Worm (Caenorhabditis elegans) whole organism, L4 larva: ENCODE data around the gene clec-183.

Experiments used
- D1046.2 ChIP-seq: fragments of 200-800 bp; sonication (Bioruptor generic); IDR thresholded peaks from 2 replicates; pipeline ENCODE4 v1.3.6; 2022; ENCODE audit warnings: missing genetic modification characterization, missing compliant biosample characterization
- F10B5.3 ChIP-seq: sonication (generic microtip); optimal IDR thresholded peaks from 2 replicates; lab custom pipeline; 2016; ENCODE audit warnings: mild to moderate bottlenecking, missing genetic modification characterization, missing compliant biosample characterization
- F37D6.2 ChIP-seq: sonication (generic microtip); optimal IDR thresholded peaks from 2 replicates; lab custom pipeline; 2016; ENCODE audit warnings: mild to moderate bottlenecking, missing genetic modification characterization, missing compliant biosample characterization
- T20F7.1 ChIP-seq: fragments of 200-800 bp; sonication (Bioruptor generic); optimal IDR thresholded peaks from 2 replicates; lab custom pipeline; 2018; ENCODE audit warnings: mild to moderate bottlenecking, missing genetic modification characterization, missing compliant biosample characterization
- T26A8.4 ChIP-seq: fragments of 200-800 bp; sonication (Bioruptor generic); IDR thresholded peaks from 2 replicates; pipeline ENCODE4 v1.3.6; 2022; ENCODE audit warnings: missing genetic modification characterization, missing compliant biosample characterization
- ZK337.2 ChIP-seq: fragments of 200-800 bp; sonication (Bioruptor generic); IDR thresholded peaks from 2 replicates; pipeline ENCODE4 v1.3.6; 2022; ENCODE audit warnings: missing genetic modification reagents, missing genetic modification characterization, missing compliant biosample characterization
- aly-2 ChIP-seq: sonication (generic microtip); optimal IDR thresholded peaks from 2 replicates; lab custom pipeline; 2018; ENCODE audit warnings: missing biosample characterization, missing genetic modification characterization
- ama-1 ChIP-seq: fragments of 150-350 bp; optimal IDR thresholded peaks from 2 replicates; lab custom pipeline; 2014; ENCODE audit warnings: inconsistent platforms, mixed read lengths
- arid-1 ChIP-seq: fragments of 200-800 bp; sonication (Bioruptor generic); conservative IDR thresholded peaks from 2 replicates; pipeline ENCODE4 v1.3.6; 2022; ENCODE audit warnings: missing genetic modification reagents, missing genetic modification characterization, missing compliant biosample characterization
- ceh-28 ChIP-seq: fragments of 150-350 bp; optimal IDR thresholded peaks from 2 replicates; lab custom pipeline; 2014; ENCODE audit warnings: missing biosample characterization, missing genetic modification reagents, missing genetic modification characterization
- ceh-32 ChIP-seq: sonication (generic microtip); optimal IDR thresholded peaks from 2 replicates; lab custom pipeline; 2016; ENCODE audit warnings: mild to moderate bottlenecking, missing genetic modification characterization, missing compliant biosample characterization; ENCODE audit not compliant: poor library complexity
- ceh-44 ChIP-seq: fragments of 200-800 bp; sonication (Bioruptor generic); IDR thresholded peaks from 2 replicates; pipeline ENCODE4 v1.3.6; 2022; ENCODE audit warnings: missing genetic modification reagents, missing genetic modification characterization, missing compliant biosample characterization
- ceh-62 ChIP-seq: sonication (generic microtip); optimal IDR thresholded peaks from 2 replicates; lab custom pipeline; 2017; ENCODE audit warnings: missing biosample characterization, missing genetic modification characterization
- daf-12 ChIP-seq: fragments of 150-350 bp; optimal IDR thresholded peaks from 2 replicates; lab custom pipeline; 2014; ENCODE audit warnings: missing biosample characterization, missing genetic modification reagents, missing genetic modification characterization
- daf-16 ChIP-seq, 3 experiments: sonication (generic microtip); optimal IDR thresholded peaks; 2 replicates each; lab custom pipeline; 2016 to 2017; ENCODE audit warnings: missing genetic modification characterization in 3 of 3, missing genetic modification reagents in 3 of 3, mild to moderate bottlenecking in 2 of 3, missing compliant biosample characterization in 2 of 3, missing biosample characterization in 1 of 3, moderate library complexity in 1 of 3
- dmd-6 ChIP-seq: fragments of 200-800 bp; sonication (Bioruptor generic); IDR thresholded peaks from 2 replicates; pipeline ENCODE4 v1.3.6; 2022; ENCODE audit warnings: missing genetic modification reagents, missing genetic modification characterization, missing compliant biosample characterization
- dpl-1 ChIP-seq: fragments of 150-350 bp; optimal IDR thresholded peaks from 2 replicates; lab custom pipeline; 2014; ENCODE audit warnings: missing biosample characterization, missing genetic modification reagents, missing genetic modification characterization
- duxl-1 ChIP-seq: sonication (generic microtip); optimal IDR thresholded peaks from 2 replicates; lab custom pipeline; 2016; ENCODE audit warnings: mild to moderate bottlenecking, missing genetic modification characterization, moderate library complexity, missing compliant biosample characterization; ENCODE audit not compliant: poor library complexity
- dve-1 ChIP-seq: sonication (generic microtip); optimal IDR thresholded peaks from 2 replicates; lab custom pipeline; 2017; ENCODE audit warnings: antibody characterized with exemption, mild to moderate bottlenecking, missing genetic modification characterization, missing compliant biosample characterization; ENCODE audit not compliant: insufficient read depth
- gei-8 ChIP-seq: fragments of 200-800 bp; sonication (Bioruptor generic); optimal IDR thresholded peaks from 2 replicates; lab custom pipeline; 2018; ENCODE audit warnings: mild to moderate bottlenecking, missing genetic modification characterization, missing compliant biosample characterization
- hlh-11 ChIP-seq: fragments of 200-800 bp; sonication (Bioruptor generic); optimal IDR thresholded peaks from 2 replicates; lab custom pipeline; 2018; ENCODE audit warnings: mild to moderate bottlenecking, missing genetic modification characterization, missing compliant biosample characterization
- lin-1 ChIP-seq: fragments of 200-800 bp; sonication (Bioruptor generic); IDR thresholded peaks from 2 replicates; pipeline ENCODE4 v1.3.6; 2022; ENCODE audit warnings: missing genetic modification reagents, missing genetic modification characterization, missing compliant biosample characterization
- lin-13 ChIP-seq: fragments of 150-350 bp; optimal IDR thresholded peaks from 2 replicates; lab custom pipeline; 2014; ENCODE audit warnings: missing biosample characterization, missing genetic modification reagents, missing genetic modification characterization
- lin-29 ChIP-seq: fragments of 200-800 bp; sonication (Bioruptor generic); IDR thresholded peaks from 2 replicates; pipeline ENCODE4 v1.3.6; 2022; ENCODE audit warnings: missing genetic modification reagents, missing genetic modification characterization, missing compliant biosample characterization
- lin-38 ChIP-seq: fragments of 200-800 bp; sonication (Bioruptor generic); IDR thresholded peaks from 2 replicates; pipeline ENCODE4 v1.3.6; 2022; ENCODE audit warnings: missing genetic modification reagents, missing genetic modification characterization, missing compliant biosample characterization
- lsy-2 ChIP-seq, 2 experiments: fragments of 150-350 bp in 1 of 2; sonication (generic microtip) in 1 of 2; optimal IDR thresholded peaks; 2 replicates each; lab custom pipeline; 2014 to 2017; ENCODE audit warnings: missing biosample characterization in 2 of 2, missing genetic modification characterization in 2 of 2
- madf-5 ChIP-seq, 2 experiments: fragments of 200-800 bp; sonication (Bioruptor generic); IDR thresholded peaks; 2 replicates each; pipeline ENCODE4 v1.3.6; 2022; ENCODE audit warnings: missing compliant biosample characterization in 2 of 2, missing genetic modification characterization in 2 of 2
- mdl-1 ChIP-seq, 2 experiments: fragments of 150-350 bp in 1 of 2; sonication (generic microtip) in 1 of 2; optimal IDR thresholded peaks; 2 replicates each; lab custom pipeline; 2014 to 2017; ENCODE audit warnings: missing biosample characterization in 2 of 2, missing genetic modification characterization in 2 of 2
- mep-1 ChIP-seq: fragments of 150-350 bp; sonication (generic microtip); optimal IDR thresholded peaks from 3 replicates; lab custom pipeline; 2014; ENCODE audit warnings: missing biosample characterization, missing genetic modification characterization
- mxl-2 ChIP-seq: fragments of 200-800 bp; sonication (Bioruptor generic); conservative IDR thresholded peaks from 2 replicates; pipeline ENCODE4 v1.3.6; 2022; ENCODE audit warnings: missing genetic modification reagents, missing genetic modification characterization, missing compliant biosample characterization
- nhr-102 ChIP-seq: sonication (generic microtip); optimal IDR thresholded peaks from 2 replicates; lab custom pipeline; 2016; ENCODE audit warnings: mild to moderate bottlenecking, missing genetic modification characterization, moderate library complexity, missing compliant biosample characterization
- nhr-11 ChIP-seq: fragments of 150-350 bp; optimal IDR thresholded peaks from 2 replicates; lab custom pipeline; 2014; ENCODE audit warnings: missing biosample characterization, missing genetic modification characterization
- nhr-111 ChIP-seq: fragments of 200-800 bp; sonication (Bioruptor generic); optimal IDR thresholded peaks from 2 replicates; lab custom pipeline; 2018; ENCODE audit warnings: mild to moderate bottlenecking, missing genetic modification characterization, missing compliant biosample characterization
- nhr-28 ChIP-seq: fragments of 150-350 bp; optimal IDR thresholded peaks from 2 replicates; lab custom pipeline; 2014; ENCODE audit warnings: missing biosample characterization, missing genetic modification characterization
- nhr-42 ChIP-seq: fragments of 200-800 bp; sonication (Bioruptor generic); IDR thresholded peaks from 2 replicates; pipeline ENCODE4 v1.3.6; 2022; ENCODE audit warnings: missing genetic modification characterization, missing compliant biosample characterization
- nhr-6 ChIP-seq: fragments of 150-350 bp; optimal IDR thresholded peaks from 2 replicates; lab custom pipeline; 2014; ENCODE audit warnings: missing biosample characterization, missing genetic modification characterization
- nhr-76 ChIP-seq: fragments of 150-350 bp; optimal IDR thresholded peaks from 2 replicates; lab custom pipeline; 2014; ENCODE audit warnings: missing biosample characterization, missing genetic modification characterization
- php-3 ChIP-seq: fragments of 200-800 bp; sonication (Bioruptor generic); IDR thresholded peaks from 2 replicates; pipeline ENCODE4 v1.3.6; 2022; ENCODE audit warnings: missing genetic modification reagents, missing genetic modification characterization, missing compliant biosample characterization
- rbr-2 ChIP-seq: sonication (generic microtip); optimal IDR thresholded peaks from 2 replicates; lab custom pipeline; 2016; ENCODE audit warnings: missing genotype, missing genetic modification characterization, missing compliant biosample characterization
- saeg-2 ChIP-seq: fragments of 200-800 bp; sonication (Bioruptor generic); IDR thresholded peaks from 2 replicates; pipeline ENCODE4 v1.3.6; 2022; ENCODE audit warnings: missing genetic modification reagents, missing genetic modification characterization, missing compliant biosample characterization
- snpc-4 ChIP-seq: fragments of 150-350 bp; optimal IDR thresholded peaks from 2 replicates; lab custom pipeline; 2014; ENCODE audit warnings: missing biosample characterization, missing genetic modification characterization
- tag-97 ChIP-seq: fragments of 200-800 bp; sonication (Bioruptor generic); IDR thresholded peaks from 2 replicates; pipeline ENCODE4 v1.3.6; 2022; ENCODE audit warnings: missing genetic modification characterization, missing compliant biosample characterization
- zag-1 ChIP-seq: fragments of 150-350 bp; optimal IDR thresholded peaks from 2 replicates; lab custom pipeline; 2014; ENCODE audit warnings: missing biosample characterization, missing genetic modification characterization
- zfp-2 ChIP-seq: sonication (generic microtip); optimal IDR thresholded peaks from 2 replicates; lab custom pipeline; 2016; ENCODE audit warnings: mild to moderate bottlenecking, missing genetic modification characterization, missing compliant biosample characterization
- zip-2 ChIP-seq: fragments of 150-350 bp; optimal IDR thresholded peaks from 2 replicates; lab custom pipeline; 2014; ENCODE audit warnings: missing biosample characterization, missing genetic modification characterization
- ztf-11 ChIP-seq: fragments of 150-350 bp; optimal IDR thresholded peaks from 2 replicates; lab custom pipeline; 2014; ENCODE audit warnings: missing biosample characterization, missing genetic modification characterization
- ztf-7 ChIP-seq: fragments of 150-350 bp; optimal IDR thresholded peaks from 2 replicates; lab custom pipeline; 2014; ENCODE audit warnings: missing biosample characterization, missing genetic modification characterization

clec-183 gene

ce11 chrIV:9321039-9321851, 6.6 kb upstream of the clec-183 start, which contains the start of the genes F49C12.12 and vha-17 (continued):
- no peak for TF ChIP-seq lin-1 (GFP tag; lab: Robert Waterston, UW)
- no peak for TF ChIP-seq zip-2 (tag; lab: Kevin White, UChicago)
- TF ChIP-seq ceh-62 (tag; lab: Kevin White, UChicago), result no peak
- no peak for TF ChIP-seq rbr-2 (tag; lab: Kevin White, UChicago)
- peak; percentile 51 for TF ChIP-seq dmd-6 (GFP tag; lab: Robert Waterston, UW)
- TF ChIP-seq lin-29 (GFP tag; lab: Robert Waterston, UW), result no peak
- no peak for TF ChIP-seq aly-2 (tag; lab: Kevin White, UChicago)
- TF ChIP-seq daf-12 (tag; lab: Kevin White, UChicago), result no peak
- peak; percentile 79 for TF ChIP-seq hlh-11 (tag; lab: Kevin White, UChicago)
- TF ChIP-seq nhr-6 (tag; lab: Kevin White, UChicago), result no peak
- TF ChIP-seq dpl-1 (GFP tag; lab: Kevin White, UChicago), result peak; percentile 7
- TF ChIP-seq T20F7.1 (GFP tag; lab: Kevin White, UChicago), result peak; percentile 70
- peak; percentile 43 for TF ChIP-seq mep-1 (tag; lab: Kevin White, UChicago)
- no peak for TF ChIP-seq lin-13 (GFP tag; lab: Kevin White, UChicago)
- no peak for TF ChIP-seq zag-1 (tag; lab: Kevin White, UChicago)
- no peak for TF ChIP-seq ztf-7 (tag; lab: Kevin White, UChicago)

- no peak for TF ChIP-seq nhr-76 (tag; lab: Kevin White, UChicago)
- no peak for TF ChIP-seq mdl-1 (tag; optimal IDR thresholded peaks at IDR 0.05; lab: Kevin White, UChicago)
- peak; percentile 25 for TF ChIP-seq nhr-102 (tag; lab: Kevin White, UChicago)
- TF ChIP-seq lin-38 (GFP tag; lab: Robert Waterston, UW), result 0 out of 2 replicates have a peak, but pooled peaks have one; percentile 26
- TF ChIP-seq nhr-111 (GFP tag; lab: Kevin White, UChicago), result no peak
- no peak for TF ChIP-seq snpc-4
- TF ChIP-seq tag-97, result no peak
- TF ChIP-seq T26A8.4, result peak; percentile 54; the same call in 1 of the 2 replicates
- no peak for TF ChIP-seq F37D6.2 (tag; lab: Kevin White, UChicago)
- 0 out of 2 replicates have a peak, but pooled peaks have one; percentile 12 for TF ChIP-seq nhr-42
- TF ChIP-seq duxl-1 (tag; lab: Kevin White, UChicago), result peak; percentile 41
- TF ChIP-seq ZK337.2 (GFP tag; lab: Robert Waterston, UW), result no peak
- TF ChIP-seq ama-1 (lab: Kevin White, UChicago), result peak; percentile 6
- TF ChIP-seq arid-1, result 0 out of 2 replicates have a peak, but pooled peaks have one; percentile 10
- no peak for TF ChIP-seq lin-1 (GFP tag; lab: Robert Waterston, UW)
- peak; percentile 37 for TF ChIP-seq T20F7.1 (GFP tag; lab: Kevin White, UChicago)
- TF ChIP-seq php-3, result 0 out of 2 replicates have a peak, but pooled peaks have one; percentile 7
- TF ChIP-seq nhr-11 (tag; lab: Kevin White, UChicago), result no peak
- TF ChIP-seq ztf-11 (tag; lab: Kevin White, UChicago), result no peak
- peak; percentile 6 for TF ChIP-seq gei-8
- no peak for TF ChIP-seq zfp-2
- peak; percentile 0 for TF ChIP-seq dve-1 (tag; lab: Kevin White, UChicago)
These were observed 5.3 kb upstream of the clec-183 start for ce11 chrIV:9322489-9322888.

DNA sequence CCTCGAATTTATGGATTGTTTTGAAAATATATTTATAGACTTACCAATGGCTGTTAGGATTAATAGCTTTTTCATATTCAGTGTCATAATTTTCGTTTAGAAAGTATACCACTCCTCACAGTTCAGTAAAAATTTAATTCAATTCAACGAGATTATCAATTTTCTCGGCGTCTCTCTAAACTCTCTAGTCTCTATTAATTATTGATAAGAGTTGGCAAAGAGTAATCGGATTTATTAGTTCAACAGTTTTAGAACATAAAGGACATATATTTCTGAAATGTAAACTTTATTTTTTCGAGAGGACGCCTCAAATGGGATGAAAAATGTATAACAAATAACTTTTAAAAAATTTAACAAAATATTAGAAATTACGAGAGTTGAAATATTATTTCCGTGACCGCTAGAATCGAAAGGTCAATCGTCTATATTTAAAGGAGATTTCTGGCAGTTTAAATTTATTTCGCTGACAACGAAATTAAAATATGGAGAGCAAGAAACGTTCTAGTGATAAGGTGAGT, 3.8 kb upstream of the clec-183 start, which contains the start of the genes nspg-11 and F49C12.15:
nspg-11 (minus strand) TSS at position 101 of the 518 bp plus-strand sequence.
F49C12.15 (plus strand) TSS at position 468 of the 518 bp plus-strand sequence.
- no peak for TF ChIP-seq saeg-2
- no peak for TF ChIP-seq ceh-44 (GFP tag; lab: Robert Waterston, UW)
- TF ChIP-seq nhr-42, result no peak
- no peak for TF ChIP-seq F10B5.3 (tag; lab: Kevin White, UChicago)
- TF ChIP-seq madf-5 (GFP tag; IDR thresholded peaks at IDR 0.05; lab: Robert Waterston, UW), result no peak
- no peak for TF ChIP-seq lsy-2 (tag; optimal IDR thresholded peaks at IDR 0.05; lab: Kevin White, UChicago)
- no peak for TF ChIP-seq D1046.2 (GFP tag; lab: Robert Waterston, UW)
- no peak for TF ChIP-seq nhr-111 (GFP tag; lab: Kevin White, UChicago)
- TF ChIP-seq ceh-32 (tag; lab: Kevin White, UChicago), result no peak
- no peak for TF ChIP-seq nhr-28 (tag; lab: Kevin White, UChicago)
- no peak for TF ChIP-seq mxl-2
- no peak for TF ChIP-seq ceh-28 (tag; lab: Kevin White, UChicago)
- no peak for TF ChIP-seq daf-16 (GFP tag; optimal IDR thresholded peaks at IDR 0.05; lab: Kevin White, UChicago)
- no peak for TF ChIP-seq daf-16 (tag; optimal IDR thresholded peaks at IDR 0.05; lab: Kevin White, UChicago)
- TF ChIP-seq lin-13 (GFP tag; lab: Kevin White, UChicago), result no peak
- TF ChIP-seq daf-12 (tag; lab: Kevin White, UChicago), result no peak
- TF ChIP-seq lin-38 (GFP tag; lab: Robert Waterston, UW), result no peak
- TF ChIP-seq, all 104 proteins: peak for 0
